Worm (Caenorhabditis elegans) whole organism, L1 larva: ENCODE data around the gene rrsr-1.
A peak's percentile ranks its signal among the peaks of the same experiment; 100 is the strongest.

ENCODE experiments used
- C16A3.4 ChIP-seq: fragments of 150-350 bp; optimal IDR thresholded peaks from 2 replicates; lab custom pipeline; 2014; ENCODE audit warnings: missing biosample characterization, missing genetic modification characterization
- F16B12.6 ChIP-seq: fragments of 150-350 bp; optimal IDR thresholded peaks from 2 replicates; lab custom pipeline; 2014; ENCODE audit warnings: missing biosample characterization, missing genetic modification characterization
- aha-1 ChIP-seq: fragments of 150-350 bp; optimal IDR thresholded peaks from 2 replicates; lab custom pipeline; 2014; ENCODE audit warnings: missing biosample characterization, missing genetic modification characterization
- alr-1 ChIP-seq: fragments of 200-800 bp; sonication (Bioruptor generic); optimal IDR thresholded peaks from 2 replicates; lab custom pipeline; 2018; ENCODE audit warnings: borderline replicate concordance, mild to moderate bottlenecking, missing genetic modification characterization, missing compliant biosample characterization
- aly-2 ChIP-seq: fragments of 150-350 bp; optimal IDR thresholded peaks from 2 replicates; lab custom pipeline; 2014; ENCODE audit warnings: missing biosample characterization, missing genetic modification characterization
- ama-1 ChIP-seq: fragments of 150-350 bp; optimal IDR thresholded peaks from 2 replicates; lab custom pipeline; 2014
- blmp-1 ChIP-seq: fragments of 150-350 bp; optimal IDR thresholded peaks from 2 replicates; lab custom pipeline; 2014; ENCODE audit warnings: missing biosample characterization, missing genetic modification characterization
- ceh-63 ChIP-seq: fragments of 200-800 bp; sonication (Bioruptor generic); optimal IDR thresholded peaks from 2 replicates; lab custom pipeline; 2018; ENCODE audit warnings: mild to moderate bottlenecking, missing genetic modification characterization, missing compliant biosample characterization
- ceh-8 ChIP-seq: fragments of 200-800 bp; sonication (Bioruptor generic); optimal IDR thresholded peaks from 2 replicates; lab custom pipeline; 2018; ENCODE audit warnings: mild to moderate bottlenecking, missing genetic modification characterization, moderate library complexity, missing compliant biosample characterization
- ceh-82 ChIP-seq, 3 experiments: fragments of 150-350 bp in 1 of 3; sonication (generic microtip) in 2 of 3; optimal IDR thresholded peaks; 2 replicates each; lab custom pipeline; 2014 to 2017; ENCODE audit warnings: missing biosample characterization in 3 of 3, missing genetic modification characterization in 3 of 3
- ceh-88 ChIP-seq: fragments of 200-800 bp; sonication (Bioruptor generic); IDR thresholded peaks from 2 replicates; pipeline ENCODE4 v1.3.6; 2022; ENCODE audit warnings: missing genetic modification characterization, missing compliant biosample characterization
- dsc-1 ChIP-seq: sonication (generic microtip); optimal IDR thresholded peaks from 2 replicates; lab custom pipeline; 2016; ENCODE audit warnings: mild to moderate bottlenecking, missing genetic modification characterization, missing compliant biosample characterization
- efl-3 ChIP-seq: fragments of 200-800 bp; sonication (Bioruptor generic); optimal IDR thresholded peaks from 2 replicates; lab custom pipeline; 2018; ENCODE audit warnings: mild to moderate bottlenecking, missing genetic modification characterization, missing compliant biosample characterization
- egl-13 ChIP-seq: sonication (generic microtip); optimal IDR thresholded peaks from 2 replicates; lab custom pipeline; 2016; ENCODE audit warnings: missing genotype, missing genetic modification reagents, missing genetic modification characterization, missing compliant biosample characterization
- egl-27 ChIP-seq, 2 experiments: fragments of 150-350 bp in 1 of 2; sonication (generic microtip); optimal IDR thresholded peaks; 3 replicates each; lab custom pipeline; 2017 to 2018; ENCODE audit warnings: missing biosample characterization in 2 of 2, missing genetic modification characterization in 2 of 2, missing genetic modification reagents in 2 of 2
- elt-2 ChIP-seq: sonication (generic microtip); optimal IDR thresholded peaks from 2 replicates; lab custom pipeline; 2016; ENCODE audit warnings: missing genetic modification characterization, mild to moderate bottlenecking, inconsistent platforms, missing compliant biosample characterization, missing genetic modification reagents
- elt-3 ChIP-seq, 6 experiments: fragments of 150-350 bp in 1 of 6; sonication (generic microtip); optimal IDR thresholded peaks; 2 replicates each; lab custom pipeline; 2017 to 2018; ENCODE audit warnings: missing biosample characterization in 6 of 6, missing genetic modification characterization in 6 of 6, inconsistent platforms in 1 of 6
- ets-5 ChIP-seq: fragments of 200-800 bp; sonication (Bioruptor generic); IDR thresholded peaks from 2 replicates; pipeline ENCODE4 v1.3.6; 2022; ENCODE audit warnings: missing genetic modification characterization, missing compliant biosample characterization
- grh-1 ChIP-seq: fragments of 200-800 bp; sonication (Bioruptor generic); IDR thresholded peaks from 2 replicates; pipeline ENCODE4 v1.3.6; 2022; ENCODE audit warnings: missing genetic modification reagents, missing genetic modification characterization, missing compliant biosample characterization
- irx-1 ChIP-seq: sonication (generic microtip); optimal IDR thresholded peaks from 2 replicates; lab custom pipeline; 2016; ENCODE audit warnings: missing genetic modification characterization, missing compliant biosample characterization
- lin-13 ChIP-seq: fragments of 150-350 bp; optimal IDR thresholded peaks from 2 replicates; lab custom pipeline; 2014; ENCODE audit warnings: missing biosample characterization, missing genetic modification reagents, missing genetic modification characterization
- lin-14 ChIP-seq: fragments of 200-800 bp; sonication (Bioruptor generic); optimal IDR thresholded peaks from 2 replicates; lab custom pipeline; 2018; ENCODE audit warnings: mild to moderate bottlenecking, missing genetic modification characterization, moderate library complexity, missing compliant biosample characterization
- lin-15B ChIP-seq: fragments of 150-350 bp; sonication (generic microtip); optimal IDR thresholded peaks from 3 replicates; lab custom pipeline; 2014; ENCODE audit warnings: missing biosample characterization, missing genetic modification characterization
- lin-35 ChIP-seq, 2 experiments: fragments of 150-350 bp; optimal IDR thresholded peaks; 2 replicates each; lab custom pipeline; 2014; ENCODE audit warnings: missing biosample characterization in 2 of 2, missing genetic modification characterization in 2 of 2, missing genetic modification reagents in 2 of 2
- lir-3 ChIP-seq: sonication (generic microtip); optimal IDR thresholded peaks from 2 replicates; lab custom pipeline; 2016; ENCODE audit warnings: mild to moderate bottlenecking, missing genetic modification characterization, moderate library complexity, missing compliant biosample characterization; ENCODE audit not compliant: poor library complexity
- mab-9 ChIP-seq: fragments of 200-800 bp; sonication (Bioruptor generic); IDR thresholded peaks from 2 replicates; pipeline ENCODE4 v1.3.6; 2022; ENCODE audit warnings: missing genetic modification reagents, missing genetic modification characterization, missing compliant biosample characterization
- mdl-1 ChIP-seq, 2 experiments: fragments of 150-350 bp; optimal IDR thresholded peaks; 2 replicates each; lab custom pipeline; 2014 to 2017; ENCODE audit warnings: missing biosample characterization in 2 of 2, missing genetic modification characterization in 2 of 2, inconsistent platforms in 1 of 2
- mef-2 ChIP-seq: fragments of 150-350 bp; optimal IDR thresholded peaks from 2 replicates; lab custom pipeline; 2014; ENCODE audit warnings: missing biosample characterization, missing genetic modification characterization
- nhr-11 ChIP-seq: fragments of 150-350 bp; optimal IDR thresholded peaks from 2 replicates; lab custom pipeline; 2014; ENCODE audit warnings: missing biosample characterization, missing genetic modification characterization
- nhr-20 ChIP-seq: sonication (generic microtip); optimal IDR thresholded peaks from 2 replicates; lab custom pipeline; 2016; ENCODE audit warnings: mild to moderate bottlenecking, missing genetic modification characterization, missing compliant biosample characterization
- nhr-237 ChIP-seq: fragments of 150-350 bp; optimal IDR thresholded peaks from 2 replicates; lab custom pipeline; 2014; ENCODE audit warnings: missing biosample characterization, missing genetic modification characterization
- nhr-28 ChIP-seq: fragments of 150-350 bp; optimal IDR thresholded peaks from 2 replicates; lab custom pipeline; 2014; ENCODE audit warnings: missing biosample characterization, missing genetic modification characterization
- nhr-47 ChIP-seq: sonication (generic microtip); optimal IDR thresholded peaks from 2 replicates; lab custom pipeline; 2016; ENCODE audit warnings: mild to moderate bottlenecking, missing genetic modification characterization, moderate library complexity, missing compliant biosample characterization
- nhr-71 ChIP-seq: sonication (generic microtip); optimal IDR thresholded peaks from 2 replicates; lab custom pipeline; 2016; ENCODE audit warnings: mild to moderate bottlenecking, missing genetic modification characterization, moderate library complexity, missing compliant biosample characterization
- nhr-76 ChIP-seq: sonication (generic microtip); optimal IDR thresholded peaks from 2 replicates; lab custom pipeline; 2017; ENCODE audit warnings: missing biosample characterization, missing genetic modification characterization
- nhr-77 ChIP-seq: fragments of 150-350 bp; optimal IDR thresholded peaks from 2 replicates; lab custom pipeline; 2014; ENCODE audit warnings: missing biosample characterization, missing genetic modification characterization
- nhr-84 ChIP-seq: sonication (generic microtip); optimal IDR thresholded peaks from 2 replicates; lab custom pipeline; 2017; ENCODE audit warnings: missing biosample characterization, missing genetic modification characterization
- pag-3 ChIP-seq: sonication (generic microtip); optimal IDR thresholded peaks from 2 replicates; lab custom pipeline; 2017; ENCODE audit warnings: missing genetic modification characterization, mild to moderate bottlenecking, missing compliant biosample characterization, antibody characterized with exemption, borderline replicate concordance; ENCODE audit not compliant: insufficient read depth
- rnt-1 ChIP-seq: sonication (generic microtip); optimal IDR thresholded peaks from 2 replicates; lab custom pipeline; 2016; ENCODE audit warnings: mild to moderate bottlenecking, missing genetic modification characterization, moderate library complexity, missing compliant biosample characterization
- skn-1 ChIP-seq: fragments of 150-350 bp; optimal IDR thresholded peaks from 2 replicates; lab custom pipeline; 2014; ENCODE audit warnings: missing biosample characterization, missing genetic modification characterization
- snu-23 ChIP-seq: sonication (generic microtip); optimal IDR thresholded peaks from 2 replicates; lab custom pipeline; 2016; ENCODE audit warnings: missing genetic modification characterization, missing compliant biosample characterization
- sox-4 ChIP-seq: sonication (generic microtip); optimal IDR thresholded peaks from 2 replicates; lab custom pipeline; 2016; ENCODE audit warnings: missing genetic modification characterization, missing compliant biosample characterization
- sup-37 ChIP-seq: fragments of 200-800 bp; sonication (Bioruptor generic); optimal IDR thresholded peaks from 2 replicates; lab custom pipeline; 2018; ENCODE audit warnings: mild to moderate bottlenecking, missing genetic modification characterization, missing compliant biosample characterization
- swsn-7 ChIP-seq: sonication (generic microtip); optimal IDR thresholded peaks from 2 replicates; lab custom pipeline; 2016; ENCODE audit warnings: missing genetic modification characterization, missing compliant biosample characterization
- tbx-2 ChIP-seq: sonication (generic microtip); optimal IDR thresholded peaks from 2 replicates; lab custom pipeline; 2016; ENCODE audit warnings: missing genetic modification characterization, missing compliant biosample characterization
- tlp-1 ChIP-seq: fragments of 150-350 bp; optimal IDR thresholded peaks from 2 replicates; lab custom pipeline; 2014; ENCODE audit warnings: missing biosample characterization, missing genetic modification characterization
- unc-130 ChIP-seq: fragments of 150-350 bp; optimal IDR thresholded peaks from 2 replicates; lab custom pipeline; 2017; ENCODE audit warnings: missing biosample characterization, missing genetic modification characterization, inconsistent platforms
- unc-62 ChIP-seq: fragments of 150-350 bp; optimal IDR thresholded peaks from 2 replicates; lab custom pipeline; 2014; ENCODE audit warnings: missing biosample characterization, missing genetic modification reagents, missing genetic modification characterization
- unc-86 ChIP-seq: sonication (generic microtip); optimal IDR thresholded peaks from 2 replicates; lab custom pipeline; 2016; ENCODE audit warnings: missing genetic modification characterization, missing compliant biosample characterization
- unc-98 ChIP-seq: fragments of 200-800 bp; sonication (Bioruptor generic); IDR thresholded peaks from 2 replicates; pipeline ENCODE4 v1.3.6; 2022; ENCODE audit warnings: missing genetic modification characterization, missing compliant biosample characterization
- vab-15 ChIP-seq: sonication (generic microtip); optimal IDR thresholded peaks from 2 replicates; lab custom pipeline; 2017; ENCODE audit warnings: missing genotype, mild to moderate bottlenecking, missing genetic modification characterization, missing compliant biosample characterization
- zag-1 ChIP-seq: fragments of 150-350 bp; optimal IDR thresholded peaks from 2 replicates; lab custom pipeline; 2014; ENCODE audit warnings: missing biosample characterization, missing genetic modification characterization
- ztf-11 ChIP-seq, 2 experiments: sonication (generic microtip); optimal IDR thresholded peaks; 2 replicates each; lab custom pipeline; 2016 to 2017; ENCODE audit warnings: missing genetic modification characterization in 2 of 2, missing biosample characterization in 1 of 2, missing compliant biosample characterization in 1 of 2

The rrsr-1 gene

DNA sequence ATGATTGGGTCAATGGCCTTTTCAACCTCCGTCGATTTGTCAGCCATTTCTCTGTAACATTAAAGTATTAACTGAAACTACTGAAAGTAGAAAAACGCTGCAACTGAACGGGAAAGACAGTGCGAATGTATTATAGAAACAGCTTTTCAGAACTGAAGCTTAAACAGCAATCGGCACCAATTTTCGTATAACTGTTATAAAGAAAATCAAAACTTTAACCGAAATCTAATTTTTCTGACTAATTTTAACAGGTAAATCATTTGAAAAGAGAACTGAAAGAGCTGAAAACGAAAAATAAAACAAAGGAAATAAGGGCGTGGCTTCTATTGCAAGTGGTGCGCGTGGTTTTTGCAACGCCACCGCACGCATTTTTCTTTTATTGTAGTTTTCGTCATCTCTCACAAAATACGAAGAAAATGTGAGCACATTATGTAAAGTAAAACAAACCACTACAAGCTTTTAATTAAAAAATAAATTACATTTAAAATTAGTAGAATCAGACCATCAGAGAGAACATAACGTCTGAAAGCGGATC, at the start of gene rrsr-1:
Gene rrsr-1 (minus strand): TSS at position 51 of the 535 bp plus-strand sequence.
- TF ChIP-seq mdl-1 (tag; optimal IDR thresholded peaks at IDR 0.05; lab: Kevin White, UChicago): no peak
- TF ChIP-seq ceh-8 (GFP tag; lab: Kevin White, UChicago): no peak
- no peak for TF ChIP-seq grh-1 (GFP tag; lab: Robert Waterston, UW)
- no peak for TF ChIP-seq elt-3 (tag; optimal IDR thresholded peaks at IDR 0.05; lab: Kevin White, UChicago)
- TF ChIP-seq skn-1 (tag; lab: Kevin White, UChicago): peak; percentile 74
- no peak for TF ChIP-seq efl-3 (GFP tag; lab: Kevin White, UChicago)
- no peak for TF ChIP-seq lin-14
- TF ChIP-seq mab-9 (GFP tag; lab: Robert Waterston, UW): no peak
- TF ChIP-seq sox-4 (tag; lab: Kevin White, UChicago): peak; percentile 15
- no peak for TF ChIP-seq pag-3
- TF ChIP-seq irx-1 (tag; lab: Kevin White, UChicago): peak; percentile 29
- peak; percentile 75 for TF ChIP-seq unc-130 (tag; lab: Kevin White, UChicago)
- TF ChIP-seq lir-3 (tag; lab: Kevin White, UChicago): peak; percentile 15
- TF ChIP-seq nhr-76 (tag; lab: Kevin White, UChicago): no peak
- no peak for TF ChIP-seq F16B12.6 (tag; lab: Kevin White, UChicago)
- no peak for TF ChIP-seq elt-2 (tag; lab: Kevin White, UChicago)
- TF ChIP-seq unc-98 (GFP tag; lab: Robert Waterston, UW): no peak
- TF ChIP-seq snu-23: no peak
- TF ChIP-seq ceh-63: no peak
- peak; percentile 68 for TF ChIP-seq nhr-47 (tag; lab: Kevin White, UChicago)
- no peak for TF ChIP-seq aha-1
- peak; percentile 23 for TF ChIP-seq C16A3.4 (tag; lab: Kevin White, UChicago)
- TF ChIP-seq nhr-77 (tag; lab: Kevin White, UChicago): no peak
- TF ChIP-seq ets-5 (GFP tag; lab: Robert Waterston, UW): no peak
- peak; percentile 19 for TF ChIP-seq unc-86 (tag; lab: Kevin White, UChicago)
- TF ChIP-seq nhr-28 (tag; lab: Kevin White, UChicago): no peak
- peak in 1 of 2 experiments; percentile 6 for TF ChIP-seq ztf-11 (tag; optimal IDR thresholded peaks at IDR 0.05; lab: Kevin White, UChicago)
- no peak for TF ChIP-seq alr-1 (tag; lab: Kevin White, UChicago)
- TF ChIP-seq swsn-7: peak; percentile 64
- TF ChIP-seq egl-13: no peak
- peak; percentile 2 for TF ChIP-seq nhr-11 (tag; lab: Kevin White, UChicago)
- TF ChIP-seq unc-62 (GFP tag; lab: Kevin White, UChicago): no peak
- TF ChIP-seq egl-27 (tag; optimal IDR thresholded peaks at IDR 0.05; lab: Kevin White, UChicago): no peak
- peak; percentile 21 for TF ChIP-seq blmp-1 (tag; lab: Kevin White, UChicago)
- no peak for TF ChIP-seq nhr-84 (tag; lab: Kevin White, UChicago)
- peak; percentile 78 for TF ChIP-seq rnt-1 (tag; lab: Kevin White, UChicago)
- TF ChIP-seq mef-2 (tag; lab: Kevin White, UChicago): no peak
- TF ChIP-seq ceh-88 (GFP tag; lab: Robert Waterston, UW): no peak
- TF ChIP-seq aly-2 (tag; lab: Kevin White, UChicago): no peak
- TF ChIP-seq sup-37: no peak
- peak; percentile 36 for TF ChIP-seq dsc-1 (tag; lab: Kevin White, UChicago)
- peak; percentile 42 for TF ChIP-seq tbx-2
- no peak for TF ChIP-seq nhr-71 (tag; lab: Kevin White, UChicago)
- TF ChIP-seq lin-13 (GFP tag; lab: Kevin White, UChicago): no peak
- no peak for TF ChIP-seq vab-15
- no peak for TF ChIP-seq nhr-237
- TF ChIP-seq lin-35 (GFP tag; optimal IDR thresholded peaks at IDR 0.05; lab: Kevin White, UChicago): peak in 1 of 2 experiments; percentile 54
- TF ChIP-seq tlp-1 (tag; lab: Kevin White, UChicago): no peak
- no peak for TF ChIP-seq ama-1
- peak in 2 of 3 experiments; percentile 20 to 34 for TF ChIP-seq ceh-82 (tag; optimal IDR thresholded peaks at IDR 0.05; lab: Kevin White, UChicago)
- TF ChIP-seq zag-1 (tag; lab: Kevin White, UChicago): no peak
- no peak for TF ChIP-seq lin-15B (tag; lab: Kevin White, UChicago)
- peak; percentile 47 for TF ChIP-seq nhr-20 (tag; lab: Kevin White, UChicago)
